Comparison of ENCODE assay signal across 1 fruit fly cellular context in genomic region chr3R:18188702-18189125, dm6.
TF ChIP-seq lines count a peak whose summit lies in the region.

Gene CG12321, minus strand, starts transcription at chr3R:18188707.
Gene MED17, plus strand, starts transcription at chr3R:18189072.

TF ChIP-seq in whole organism, embryonic, 481 proteins besides CTCF, POLR2A, EP300 and RAD21 (continued from another document and continues in another):
- TF ChIP-seq az2 (GFP tag; optimal IDR thresholded peaks at IDR 0.05; lab: Kevin White, UChicago) = peak; percentile 91
- peak; percentile 79 for TF ChIP-seq Hsf (GFP tag; optimal IDR thresholded peaks at IDR 0.05; lab: Kevin White, UChicago)
- TF ChIP-seq CG5180 (GFP tag; optimal IDR thresholded peaks at IDR 0.05; lab: Kevin White, UChicago) = no peak
- peak; percentile 79 for TF ChIP-seq zfh2 (GFP tag; optimal IDR thresholded peaks at IDR 0.05; lab: Kevin White, UChicago)
- TF ChIP-seq CG12104 (GFP tag; optimal IDR thresholded peaks at IDR 0.05; lab: Kevin White, UChicago) = peak; percentile 88
- TF ChIP-seq CG10462 (GFP tag; optimal IDR thresholded peaks at IDR 0.05; lab: Kevin White, UChicago) = peak; percentile 76
- TF ChIP-seq knrl (GFP tag; IDR thresholded peaks at IDR 0.05; lab: Robert Waterston, UW; ENCODE audit: partially characterized antibody) = 0 out of 3 replicates have a peak, but pooled peaks have one; percentile 14
- TF ChIP-seq CG33213 (GFP tag; optimal IDR thresholded peaks at IDR 0.05; lab: Kevin White, UChicago) = peak; percentile 47
- TF ChIP-seq Stat92E (GFP tag; optimal IDR thresholded peaks at IDR 0.05; lab: Kevin White, UChicago) = no peak
- peak; percentile 61 for TF ChIP-seq Poxn (GFP tag; IDR thresholded peaks at IDR 0.05; lab: Robert Waterston, UW)
- peak; percentile 67 for TF ChIP-seq pho (GFP tag; optimal IDR thresholded peaks at IDR 0.05; lab: Kevin White, UChicago)
- TF ChIP-seq Lhr (GFP tag; optimal IDR thresholded peaks at IDR 0.05; lab: Kevin White, UChicago) = peak; percentile 55
- TF ChIP-seq CG8281 (tag; optimal IDR thresholded peaks at IDR 0.05; lab: Kevin White, UChicago) = peak; percentile 60
- peak; percentile 88 for TF ChIP-seq ranshi (GFP tag; IDR thresholded peaks at IDR 0.05; lab: Robert Waterston, UW)
- no peak for TF ChIP-seq kni (GFP tag; optimal IDR thresholded peaks at IDR 0.05; lab: Kevin White, UChicago)
- TF ChIP-seq Abd-B (GFP tag; optimal IDR thresholded peaks at IDR 0.05; lab: Kevin White, UChicago) = peak; percentile 94
- TF ChIP-seq Atf6 (GFP tag; IDR thresholded peaks at IDR 0.05; lab: Robert Waterston, UW) = peak; percentile 82
- peak; percentile 95 for TF ChIP-seq CG12391 (tag; optimal IDR thresholded peaks at IDR 0.05; lab: Kevin White, UChicago)
- TF ChIP-seq CG30403 (GFP tag; optimal IDR thresholded peaks at IDR 0.05; lab: Kevin White, UChicago) = peak; percentile 93
- TF ChIP-seq Awh (GFP tag; IDR thresholded peaks at IDR 0.05; lab: Robert Waterston, UW) = peak; percentile 50; the same call in 1 of the 2 replicates
- TF ChIP-seq CG10267 (tag; optimal IDR thresholded peaks at IDR 0.05; lab: Kevin White, UChicago) = peak; percentile 99
- peak; percentile 16; the same call in 1 of the 2 replicates for TF ChIP-seq CkIIα-i1 (GFP tag; IDR thresholded peaks at IDR 0.05; lab: Robert Waterston, UW)
- peak; percentile 56 for TF ChIP-seq CG7786 (GFP tag; optimal IDR thresholded peaks at IDR 0.05; lab: Kevin White, UChicago)
- TF ChIP-seq fd3F (GFP tag; optimal IDR thresholded peaks at IDR 0.05; lab: Kevin White, UChicago) = peak; percentile 85
- peak; percentile 56 for TF ChIP-seq CG9609 (GFP tag; optimal IDR thresholded peaks at IDR 0.05; lab: Kevin White, UChicago)
- TF ChIP-seq D (optimal IDR thresholded peaks at IDR 0.05; lab: Kevin White, UChicago) = no peak
- peak; percentile 85 for TF ChIP-seq D (GFP tag; optimal IDR thresholded peaks at IDR 0.05; lab: Kevin White, UChicago)
- peak; percentile 53 for TF ChIP-seq pnt (GFP tag; optimal IDR thresholded peaks at IDR 0.05; lab: Kevin White, UChicago)
- TF ChIP-seq nau (GFP tag; optimal IDR thresholded peaks at IDR 0.05; lab: Kevin White, UChicago) = no peak
- TF ChIP-seq sqz (GFP tag; optimal IDR thresholded peaks at IDR 0.05; lab: Kevin White, UChicago) = no peak
- TF ChIP-seq stwl (tag; optimal IDR thresholded peaks at IDR 0.05; lab: Kevin White, UChicago) = peak; percentile 75
- no peak for TF ChIP-seq yki (optimal IDR thresholded peaks at IDR 0.05; lab: Kevin White, UChicago)
- peak; percentile 66 for TF ChIP-seq CG7987 (GFP tag; optimal IDR thresholded peaks at IDR 0.05; lab: Kevin White, UChicago)
- peak; percentile 71 for TF ChIP-seq sd (tag; optimal IDR thresholded peaks at IDR 0.05; lab: Kevin White, UChicago)
- no peak for TF ChIP-seq CG1603 (tag; optimal IDR thresholded peaks at IDR 0.05; lab: Kevin White, UChicago)
- peak; percentile 93 for TF ChIP-seq sens (GFP tag; lab: Kevin White, UChicago)
- TF ChIP-seq wek (GFP tag; optimal IDR thresholded peaks at IDR 0.05; lab: Kevin White, UChicago) = no peak
- no peak for TF ChIP-seq CG9876 (GFP tag; optimal IDR thresholded peaks at IDR 0.05; lab: Kevin White, UChicago)
- TF ChIP-seq HHEX (GFP tag; optimal IDR thresholded peaks at IDR 0.05; lab: Kevin White, UChicago) = peak; percentile 87
- peak; percentile 83 for TF ChIP-seq CG31224 (GFP tag; IDR thresholded peaks at IDR 0.05; lab: Robert Waterston, UW)
- TF ChIP-seq E2f2 (GFP tag; IDR thresholded peaks at IDR 0.05; lab: Robert Waterston, UW) = peak; percentile 73
- TF ChIP-seq ken (GFP tag; IDR thresholded peaks at IDR 0.05; lab: Robert Waterston, UW) = peak; percentile 88
- TF ChIP-seq H2.0 (GFP tag; IDR thresholded peaks at IDR 0.05; lab: Robert Waterston, UW) = peak; percentile 81
- TF ChIP-seq Vsx1 (GFP tag; optimal IDR thresholded peaks at IDR 0.05; lab: Kevin White, UChicago) = no peak
- TF ChIP-seq Ravus (GFP tag; IDR thresholded peaks at IDR 0.05; lab: Robert Waterston, UW) = peak; percentile 27; the same call in 1 of the 2 replicates
- peak; percentile 94 for TF ChIP-seq nmo (GFP tag; optimal IDR thresholded peaks at IDR 0.05; lab: Kevin White, UChicago)
- no peak for TF ChIP-seq CG15479 (GFP tag; optimal IDR thresholded peaks at IDR 0.05; lab: Kevin White, UChicago)
- peak; percentile 73 for TF ChIP-seq B-H1 (GFP tag; IDR thresholded peaks at IDR 0.05; lab: Robert Waterston, UW)
- peak; percentile 42 for TF ChIP-seq jumu (GFP tag; optimal IDR thresholded peaks at IDR 0.05; lab: Kevin White, UChicago)
- TF ChIP-seq chinmo (GFP tag; IDR thresholded peaks at IDR 0.05; lab: Robert Waterston, UW; ENCODE audit: partially characterized antibody) = no peak
- TF ChIP-seq Atf-2 (GFP tag; optimal IDR thresholded peaks at IDR 0.05; lab: Kevin White, UChicago) = peak; percentile 29
- peak; percentile 72 for TF ChIP-seq Drgx (GFP tag; IDR thresholded peaks at IDR 0.05; lab: Robert Waterston, UW)
- TF ChIP-seq ara (GFP tag; IDR thresholded peaks at IDR 0.05; lab: Robert Waterston, UW) = peak; percentile 60
- peak; percentile 62; the same call in 1 of the 2 replicates for TF ChIP-seq GATAe (GFP tag; conservative IDR thresholded peaks at IDR 0.05; lab: Robert Waterston, UW)
- peak; percentile 80 for TF ChIP-seq wdn (GFP tag; IDR thresholded peaks at IDR 0.05; lab: Robert Waterston, UW)
- TF ChIP-seq chn (GFP tag; optimal IDR thresholded peaks at IDR 0.05; lab: Kevin White, UChicago) = peak; percentile 70
- TF ChIP-seq prd (optimal IDR thresholded peaks at IDR 0.05; lab: Kevin White, UChicago) = no peak
- TF ChIP-seq prd (GFP tag; IDR thresholded peaks at IDR 0.05; lab: Robert Waterston, UW) = peak; percentile 89
- TF ChIP-seq HLHmδ (GFP tag; optimal IDR thresholded peaks at IDR 0.05; lab: Kevin White, UChicago) = no peak
- TF ChIP-seq CrebB (tag; optimal IDR thresholded peaks at IDR 0.05; lab: Kevin White, UChicago) = peak; percentile 50
- 0 out of 2 replicates have a peak, but pooled peaks have one; percentile 16 for TF ChIP-seq Scr (GFP tag; IDR thresholded peaks at IDR 0.05; lab: Robert Waterston, UW; ENCODE audit: partially characterized antibody)
- peak; percentile 92 for TF ChIP-seq CG10209 (GFP tag; optimal IDR thresholded peaks at IDR 0.05; lab: Kevin White, UChicago)
- peak; percentile 86 for TF ChIP-seq CG6272 (GFP tag; IDR thresholded peaks at IDR 0.05; lab: Robert Waterston, UW)
- TF ChIP-seq CG2875 (GFP tag; optimal IDR thresholded peaks at IDR 0.05; lab: Kevin White, UChicago) = peak; percentile 79
- TF ChIP-seq nom (GFP tag; optimal IDR thresholded peaks at IDR 0.05; lab: Kevin White, UChicago) = peak; percentile 59
- TF ChIP-seq Hmr (GFP tag; optimal IDR thresholded peaks at IDR 0.05; lab: Kevin White, UChicago) = peak; percentile 91
- TF ChIP-seq Chrac-16 (GFP tag; optimal IDR thresholded peaks at IDR 0.05; lab: Kevin White, UChicago) = peak; percentile 92
- peak; percentile 86 for TF ChIP-seq MBD-R2 (GFP tag; IDR thresholded peaks at IDR 0.05; lab: Robert Waterston, UW)
- TF ChIP-seq CG43689 (GFP tag; IDR thresholded peaks at IDR 0.05; lab: Robert Waterston, UW) = no peak
- TF ChIP-seq Neu2 (GFP tag; optimal IDR thresholded peaks at IDR 0.05; lab: Kevin White, UChicago; ENCODE audit: borderline replicate concordance) = no peak
- no peak for TF ChIP-seq run (tag; optimal IDR thresholded peaks at IDR 0.05; lab: Kevin White, UChicago)
- TF ChIP-seq nerfin-1 (tag; optimal IDR thresholded peaks at IDR 0.05; lab: Kevin White, UChicago) = peak; percentile 65
- TF ChIP-seq mirr (GFP tag; optimal IDR thresholded peaks at IDR 0.05; lab: Kevin White, UChicago) = peak; percentile 19
- peak; percentile 77 for TF ChIP-seq dmrt99B (tag; optimal IDR thresholded peaks at IDR 0.05; lab: Kevin White, UChicago)
- peak; percentile 75 for TF ChIP-seq seq (GFP tag; IDR thresholded peaks at IDR 0.05; lab: Robert Waterston, UW)
- no peak for TF ChIP-seq CG2199 (GFP tag; IDR thresholded peaks at IDR 0.05; lab: Robert Waterston, UW)
- TF ChIP-seq tgo (GFP tag; IDR thresholded peaks at IDR 0.05; lab: Robert Waterston, UW) = peak; percentile 89
- TF ChIP-seq CG1529 (GFP tag; optimal IDR thresholded peaks at IDR 0.05; lab: Kevin White, UChicago) = peak; percentile 68
- peak; percentile 86 for TF ChIP-seq CG15514 (GFP tag; optimal IDR thresholded peaks at IDR 0.05; lab: Kevin White, UChicago)
- TF ChIP-seq CG8290 (GFP tag; optimal IDR thresholded peaks at IDR 0.05; lab: Kevin White, UChicago) = peak; percentile 96
- TF ChIP-seq CG8290 (tag; optimal IDR thresholded peaks at IDR 0.05; lab: Kevin White, UChicago) = peak; percentile 73 to 85
- peak; percentile 90 for TF ChIP-seq CG2678 (tag; optimal IDR thresholded peaks at IDR 0.05; lab: Kevin White, UChicago)
- peak; percentile 88 for TF ChIP-seq Sox100B (GFP tag; optimal IDR thresholded peaks at IDR 0.05; lab: Kevin White, UChicago)
- TF ChIP-seq CG15601 (tag; optimal IDR thresholded peaks at IDR 0.05; lab: Kevin White, UChicago) = peak; percentile 81
- TF ChIP-seq CG16813 (GFP tag; IDR thresholded peaks at IDR 0.05; lab: Robert Waterston, UW; ENCODE audit: partially characterized antibody) = peak; percentile 42; the same call in 1 of the 3 replicates
- no peak for TF ChIP-seq CG12769 (tag; optimal IDR thresholded peaks at IDR 0.05; lab: Kevin White, UChicago)
- TF ChIP-seq CHES-1-like (GFP tag; optimal IDR thresholded peaks at IDR 0.05; lab: Kevin White, UChicago) = peak; percentile 71
- TF ChIP-seq so (GFP tag; IDR thresholded peaks at IDR 0.05; lab: Robert Waterston, UW) = peak; percentile 78; the same call in 1 of the 3 replicates
- TF ChIP-seq CG9215 (GFP tag; IDR thresholded peaks at IDR 0.05; lab: Robert Waterston, UW) = peak; percentile 88
- TF ChIP-seq en (GFP tag; optimal IDR thresholded peaks at IDR 0.05; lab: Kevin White, UChicago) = no peak
- TF ChIP-seq lmd (GFP tag; IDR thresholded peaks at IDR 0.05; lab: Robert Waterston, UW) = peak; percentile 88
- TF ChIP-seq Asciz (GFP tag; optimal IDR thresholded peaks at IDR 0.05; lab: Kevin White, UChicago) = peak; percentile 78
- TF ChIP-seq HmgD (GFP tag; optimal IDR thresholded peaks at IDR 0.05; lab: Kevin White, UChicago) = no peak
- TF ChIP-seq CG14965 (GFP tag; optimal IDR thresholded peaks at IDR 0.05; lab: Kevin White, UChicago; ENCODE audit: borderline replicate concordance) = no peak
- no peak for TF ChIP-seq CG42726 (GFP tag; IDR thresholded peaks at IDR 0.05; lab: Robert Waterston, UW; ENCODE audit: partially characterized antibody)
- TF ChIP-seq CG1602 (GFP tag; optimal IDR thresholded peaks at IDR 0.05; lab: Kevin White, UChicago) = peak; percentile 94
- TF ChIP-seq Bdp1 (GFP tag; optimal IDR thresholded peaks at IDR 0.05; lab: Kevin White, UChicago) = peak; percentile 62
- TF ChIP-seq CG11504 (tag; optimal IDR thresholded peaks at IDR 0.05; lab: Kevin White, UChicago) = peak; percentile 87
- TF ChIP-seq tio (GFP tag; optimal IDR thresholded peaks at IDR 0.05; lab: Kevin White, UChicago) = peak; percentile 90
- TF ChIP-seq CG10366 (GFP tag; IDR thresholded peaks at IDR 0.05; lab: Robert Waterston, UW) = peak; percentile 82
- TF ChIP-seq CG3281 (GFP tag; optimal IDR thresholded peaks at IDR 0.05; lab: Kevin White, UChicago) = peak; percentile 90
- TF ChIP-seq CG10431 (GFP tag; optimal IDR thresholded peaks at IDR 0.05; lab: Kevin White, UChicago) = peak; percentile 51
- TF ChIP-seq onecut (GFP tag; IDR thresholded peaks at IDR 0.05; lab: Robert Waterston, UW) = peak; percentile 64
- no peak for TF ChIP-seq Dad (GFP tag; optimal IDR thresholded peaks at IDR 0.05; lab: Kevin White, UChicago)
- TF ChIP-seq CG6854 (GFP tag; optimal IDR thresholded peaks at IDR 0.05; lab: Kevin White, UChicago) = peak; percentile 61
- TF ChIP-seq unc-4 (GFP tag; IDR thresholded peaks at IDR 0.05; lab: Robert Waterston, UW; ENCODE audit: partially characterized antibody) = peak; percentile 31; the same call in 1 of the 2 replicates
- TF ChIP-seq CG3838 (GFP tag; optimal IDR thresholded peaks at IDR 0.05; lab: Kevin White, UChicago) = peak; percentile 43
- TF ChIP-seq Mes4 (GFP tag; optimal IDR thresholded peaks at IDR 0.05; lab: Kevin White, UChicago) = peak; percentile 33
- peak; percentile 55 for TF ChIP-seq Elba2 (GFP tag; optimal IDR thresholded peaks at IDR 0.05; lab: Kevin White, UChicago)
- no peak for TF ChIP-seq CG17568 (GFP tag; optimal IDR thresholded peaks at IDR 0.05; lab: Kevin White, UChicago)
- TF ChIP-seq CG14014 (GFP tag; IDR thresholded peaks at IDR 0.05; lab: Robert Waterston, UW) = peak; percentile 87
- TF ChIP-seq CG10979 (tag; optimal IDR thresholded peaks at IDR 0.05; lab: Kevin White, UChicago) = peak; percentile 85
- no peak for TF ChIP-seq z (GFP tag; IDR thresholded peaks at IDR 0.05; lab: Robert Waterston, UW)
- TF ChIP-seq cad (GFP tag; optimal IDR thresholded peaks at IDR 0.05; lab: Kevin White, UChicago) = no peak
- no peak for TF ChIP-seq Hr78 (GFP tag; optimal IDR thresholded peaks at IDR 0.05; lab: Kevin White, UChicago)
- no peak for TF ChIP-seq hth (optimal IDR thresholded peaks at IDR 0.05; lab: Kevin White, UChicago)
- TF ChIP-seq CG13894 (tag; optimal IDR thresholded peaks at IDR 0.05; lab: Kevin White, UChicago) = no peak
- peak; percentile 74 for TF ChIP-seq HLH54F (GFP tag; optimal IDR thresholded peaks at IDR 0.05; lab: Kevin White, UChicago)
- TF ChIP-seq CG12299 (tag; optimal IDR thresholded peaks at IDR 0.05; lab: Kevin White, UChicago) = peak; percentile 68
- TF ChIP-seq CG8388 (GFP tag; optimal IDR thresholded peaks at IDR 0.05; lab: Kevin White, UChicago) = peak; percentile 80
- TF ChIP-seq CG11696 (GFP tag; IDR thresholded peaks at IDR 0.05; lab: Robert Waterston, UW) = peak; percentile 54; the same call in 1 of the 2 replicates
- TF ChIP-seq Sin3A (optimal IDR thresholded peaks at IDR 0.05; lab: Kevin White, UChicago) = peak; percentile 5
- no peak for TF ChIP-seq fd102C (GFP tag; optimal IDR thresholded peaks at IDR 0.05; lab: Kevin White, UChicago)
- TF ChIP-seq Hr51 (GFP tag; optimal IDR thresholded peaks at IDR 0.05; lab: Kevin White, UChicago) = peak; percentile 74 to 91
- no peak for TF ChIP-seq Tbp (GFP tag; optimal IDR thresholded peaks at IDR 0.05; lab: Kevin White, UChicago)
- TF ChIP-seq CG11560 (tag; IDR thresholded peaks at IDR 0.05; lab: Robert Waterston, UW) = peak; percentile 81
- TF ChIP-seq CG18476 (GFP tag; optimal IDR thresholded peaks at IDR 0.05; lab: Kevin White, UChicago) = peak; percentile 84
- peak; percentile 34 for TF ChIP-seq shn (GFP tag; optimal IDR thresholded peaks at IDR 0.05; lab: Kevin White, UChicago)
- peak; percentile 46 for TF ChIP-seq gsb (GFP tag; IDR thresholded peaks at IDR 0.05; lab: Robert Waterston, UW)
- TF ChIP-seq CG4820 (GFP tag; optimal IDR thresholded peaks at IDR 0.05; lab: Kevin White, UChicago) = peak; percentile 89
- TF ChIP-seq CG9437 (GFP tag; optimal IDR thresholded peaks at IDR 0.05; lab: Kevin White, UChicago) = peak; percentile 86
